Fruit fly (Drosophila melanogaster): ENCODE results near the gene SLIRP1.
A peak's percentile ranks its signal among the peaks of the same experiment; 100 is the strongest.

The SLIRP1 gene

dm6 chrX:21349800-21350309 is 30.8 kb upstream of the SLIRP1 start, which contains the start of the genes peng and sol (continued):
- peak; percentile 45; the same call in 1 of the 2 replicates for TF ChIP-seq danr (GFP tag; IDR thresholded peaks at IDR 0.05)
- no peak for TF ChIP-seq knrl (GFP tag; IDR thresholded peaks at IDR 0.05; ENCODE audit: partially characterized antibody)
- peak; percentile 71 for TF ChIP-seq CG18262 (tag; optimal IDR thresholded peaks at IDR 0.05)
- TF ChIP-seq CG3995 (GFP tag; optimal IDR thresholded peaks at IDR 0.05) = peak; percentile 6
- no peak for TF ChIP-seq CG17612 (GFP tag; IDR thresholded peaks at IDR 0.05)
- TF ChIP-seq nom (GFP tag; optimal IDR thresholded peaks at IDR 0.05) = peak; percentile 18
- no peak for TF ChIP-seq CG2199 (GFP tag; IDR thresholded peaks at IDR 0.05)
- peak; percentile 96 for TF ChIP-seq sens (GFP tag)
- TF ChIP-seq CG30403 (GFP tag; optimal IDR thresholded peaks at IDR 0.05) = peak; percentile 87
- no peak for TF ChIP-seq br (optimal IDR thresholded peaks at IDR 0.05)
- TF ChIP-seq ash1 (GFP tag; optimal IDR thresholded peaks at IDR 0.05) = no peak
- TF ChIP-seq CG6791 (GFP tag; IDR thresholded peaks at IDR 0.05; ENCODE audit: partially characterized antibody) = peak; percentile 73
- TF ChIP-seq CG13123 (GFP tag; optimal IDR thresholded peaks at IDR 0.05) = peak; percentile 53
- TF ChIP-seq CG18011 (GFP tag; optimal IDR thresholded peaks at IDR 0.05) = peak; percentile 50
- no peak for TF ChIP-seq gsb (GFP tag; IDR thresholded peaks at IDR 0.05)
- no peak for TF ChIP-seq Trl (optimal IDR thresholded peaks at IDR 0.05)
- peak; percentile 58 for TF ChIP-seq Trl (GFP tag; optimal IDR thresholded peaks at IDR 0.05)
- TF ChIP-seq stwl (tag; optimal IDR thresholded peaks at IDR 0.05) = peak; percentile 86
- TF ChIP-seq Nf-YC (tag; optimal IDR thresholded peaks at IDR 0.05) = peak; percentile 48
- TF ChIP-seq onecut (GFP tag; IDR thresholded peaks at IDR 0.05) = 0 out of 2 replicates have a peak, but pooled peaks have one; percentile 24
- no peak; the same call in 1 of the 2 replicates for TF ChIP-seq CG31224 (GFP tag; IDR thresholded peaks at IDR 0.05)
- peak; percentile 64; the same call in 1 of the 2 replicates for TF ChIP-seq CG11247 (GFP tag; IDR thresholded peaks at IDR 0.05)
- TF ChIP-seq cato (GFP tag; optimal IDR thresholded peaks at IDR 0.05; ENCODE audit: borderline replicate concordance) = peak; percentile 59
- peak; percentile 18 for TF ChIP-seq CTCF (GFP tag; optimal IDR thresholded peaks at IDR 0.05)
- peak; percentile 65 for TF ChIP-seq fu2 (GFP tag; optimal IDR thresholded peaks at IDR 0.05)
- peak; percentile 76 for TF ChIP-seq CG17385 (GFP tag; optimal IDR thresholded peaks at IDR 0.05)
- TF ChIP-seq HLH54F (GFP tag; optimal IDR thresholded peaks at IDR 0.05) = peak; percentile 67
- TF ChIP-seq CG11085 (GFP tag; IDR thresholded peaks at IDR 0.05) = no peak
- TF ChIP-seq zfh2 (GFP tag; optimal IDR thresholded peaks at IDR 0.05) = peak; percentile 78
- TF ChIP-seq crp (GFP tag; optimal IDR thresholded peaks at IDR 0.05) = peak in 1 of 2 experiments; percentile 29
- TF ChIP-seq CG12236 (GFP tag; optimal IDR thresholded peaks at IDR 0.05) = peak; percentile 19
- TF ChIP-seq gem (tag; optimal IDR thresholded peaks at IDR 0.05) = peak; percentile 85
- no peak; the same call in 1 of the 2 replicates for TF ChIP-seq CG8765 (GFP tag; IDR thresholded peaks at IDR 0.05)
- peak; percentile 53 for TF ChIP-seq Sry-δ (GFP tag; optimal IDR thresholded peaks at IDR 0.05)
- no peak for TF ChIP-seq CG11398 (GFP tag; optimal IDR thresholded peaks at IDR 0.05)
- no peak for TF ChIP-seq hb (GFP tag; IDR thresholded peaks at IDR 0.05; ENCODE audit: partially characterized antibody)
- TF ChIP-seq CG4404 (GFP tag; IDR thresholded peaks at IDR 0.05) = peak; percentile 44
- TF ChIP-seq sqz (GFP tag; optimal IDR thresholded peaks at IDR 0.05) = no peak
- TF ChIP-seq CG42726 (GFP tag; IDR thresholded peaks at IDR 0.05; ENCODE audit: partially characterized antibody) = no peak
- peak; percentile 42 for TF ChIP-seq CG1603 (tag; optimal IDR thresholded peaks at IDR 0.05)
- no peak for TF ChIP-seq pb (GFP tag; optimal IDR thresholded peaks at IDR 0.05)
- TF ChIP-seq wek (GFP tag; optimal IDR thresholded peaks at IDR 0.05) = no peak
- no peak for TF ChIP-seq p53 (GFP tag; optimal IDR thresholded peaks at IDR 0.05)
- no peak for TF ChIP-seq CG1024 (GFP tag; IDR thresholded peaks at IDR 0.05)
- peak; percentile 40 for TF ChIP-seq zen (tag; optimal IDR thresholded peaks at IDR 0.05)
- TF ChIP-seq jigr1 (GFP tag; IDR thresholded peaks at IDR 0.05) = no peak
- peak; percentile 51 for TF ChIP-seq B-H2 (GFP tag; optimal IDR thresholded peaks at IDR 0.05)
- peak; percentile 80 for TF ChIP-seq Chrac-16 (GFP tag; optimal IDR thresholded peaks at IDR 0.05)
- TF ChIP-seq D (optimal IDR thresholded peaks at IDR 0.05) = no peak
- TF ChIP-seq D (GFP tag; optimal IDR thresholded peaks at IDR 0.05) = peak; percentile 44
- TF ChIP-seq CG2129 (GFP tag; IDR thresholded peaks at IDR 0.05; ENCODE audit: partially characterized antibody) = no peak
- TF ChIP-seq gsb-n (tag; optimal IDR thresholded peaks at IDR 0.05) = no peak

All from whole organism, embryonic.